Worm (Caenorhabditis elegans) whole organism, L3 larva: ENCODE results near the gene ZK354.3.

Experiments
- ceh-82 ChIP-seq: fragments of 150-350 bp; optimal IDR thresholded peaks from 2 replicates; lab custom pipeline; 2014; ENCODE audit warnings: missing biosample characterization, missing genetic modification characterization
- fkh-10 ChIP-seq: sonication (generic microtip); optimal IDR thresholded peaks from 2 replicates; lab custom pipeline; 2017; ENCODE audit warnings: missing biosample characterization, missing genetic modification reagents, missing genetic modification characterization
- nhr-23 ChIP-seq: fragments of 150-350 bp; optimal IDR thresholded peaks from 2 replicates; lab custom pipeline; 2014; ENCODE audit warnings: missing biosample characterization, missing genetic modification reagents, missing genetic modification characterization
- nhr-28 ChIP-seq: fragments of 150-350 bp; optimal IDR thresholded peaks from 2 replicates; lab custom pipeline; 2014; ENCODE audit warnings: missing biosample characterization, missing genetic modification characterization
- skn-1 ChIP-seq: fragments of 150-350 bp; optimal IDR thresholded peaks from 2 replicates; lab custom pipeline; 2014; ENCODE audit warnings: missing biosample characterization, missing genetic modification characterization
- snpc-4 ChIP-seq: fragments of 150-350 bp; optimal IDR thresholded peaks from 2 replicates; lab custom pipeline; 2014; ENCODE audit warnings: missing biosample characterization, missing genetic modification characterization
- unc-39 ChIP-seq: sonication (generic microtip); optimal IDR thresholded peaks from 4 replicates; lab custom pipeline; 2017; ENCODE audit warnings: missing biosample characterization, missing genetic modification characterization
- unc-62 ChIP-seq: fragments of 150-350 bp; sonication (generic microtip); optimal IDR thresholded peaks from 4 replicates; lab custom pipeline; 2014; ENCODE audit warnings: missing biosample characterization, missing genetic modification reagents, missing genetic modification characterization
- ztf-11 ChIP-seq: fragments of 150-350 bp; optimal IDR thresholded peaks from 2 replicates; lab custom pipeline; 2014; ENCODE audit warnings: missing biosample characterization, missing genetic modification characterization

ce11 chrIV:5272518-5272917, 37.3 kb upstream of the ZK354.3 start, which contains the start of gene F36H12.3:
- TF ChIP-seq fkh-10 (GFP tag; lab: Kevin White, UChicago) (no peak), unc-39 (tag; lab: Kevin White, UChicago) (no peak), nhr-28 (tag; lab: Kevin White, UChicago) (no peak), ceh-82 (tag; lab: Kevin White, UChicago) (no peak), nhr-23 (no peak), snpc-4 (tag; lab: Kevin White, UChicago) (no peak), ztf-11 (tag; lab: Kevin White, UChicago) (no peak), unc-62 (GFP tag; lab: Kevin White, UChicago) (no peak), skn-1 (tag; lab: Kevin White, UChicago) (no peak)
